Worm (Caenorhabditis elegans) whole organism, L1 larva: ENCODE measurements around the gene F28C6.9.

Experiments used
- C04F5.9 ChIP-seq: sonication (generic microtip); optimal IDR thresholded peaks from 2 replicates; lab custom pipeline; 2016; ENCODE audit warnings: missing genetic modification characterization, missing compliant biosample characterization
- C34B4.2 ChIP-seq: sonication (generic microtip); optimal IDR thresholded peaks from 2 replicates; lab custom pipeline; 2017; ENCODE audit warnings: mild to moderate bottlenecking, missing genetic modification characterization, missing compliant biosample characterization
- alr-1 ChIP-seq: fragments of 200-800 bp; sonication (Bioruptor generic); optimal IDR thresholded peaks from 2 replicates; lab custom pipeline; 2018; ENCODE audit warnings: borderline replicate concordance, mild to moderate bottlenecking, missing genetic modification characterization, missing compliant biosample characterization
- ama-1 ChIP-seq: fragments of 150-350 bp; optimal IDR thresholded peaks from 2 replicates; lab custom pipeline; 2014
- blmp-1 ChIP-seq: fragments of 150-350 bp; optimal IDR thresholded peaks from 2 replicates; lab custom pipeline; 2014; ENCODE audit warnings: missing biosample characterization, missing genetic modification characterization
- ceh-8 ChIP-seq: fragments of 200-800 bp; sonication (Bioruptor generic); optimal IDR thresholded peaks from 2 replicates; lab custom pipeline; 2018; ENCODE audit warnings: mild to moderate bottlenecking, missing genetic modification characterization, moderate library complexity, missing compliant biosample characterization
- ceh-88 ChIP-seq: fragments of 200-800 bp; sonication (Bioruptor generic); IDR thresholded peaks from 2 replicates; pipeline ENCODE4 v1.3.6; 2022; ENCODE audit warnings: missing genetic modification characterization, missing compliant biosample characterization
- ceh-90 ChIP-seq: sonication (generic microtip); optimal IDR thresholded peaks from 2 replicates; lab custom pipeline; 2016; ENCODE audit warnings: missing genetic modification characterization, missing compliant biosample characterization
- ces-1 ChIP-seq: fragments of 150-350 bp; optimal IDR thresholded peaks from 2 replicates; lab custom pipeline; 2014; ENCODE audit warnings: missing biosample characterization, missing genetic modification reagents, missing genetic modification characterization
- dpl-1 ChIP-seq, 3 experiments: fragments of 150-350 bp in 2 of 3; sonication (generic microtip) in 1 of 3; optimal IDR thresholded peaks; 2 replicates each; lab custom pipeline; 2014 to 2017; ENCODE audit warnings: missing biosample characterization in 3 of 3, missing genetic modification characterization in 3 of 3, missing genetic modification reagents in 3 of 3
- dsc-1 ChIP-seq: sonication (generic microtip); optimal IDR thresholded peaks from 2 replicates; lab custom pipeline; 2016; ENCODE audit warnings: mild to moderate bottlenecking, missing genetic modification characterization, missing compliant biosample characterization
- efl-1 ChIP-seq, 4 experiments: fragments of 150-350 bp; optimal IDR thresholded peaks in 3 of 4; peaks in 1 of 4; 1 replicate in 1 of 4; 2 replicates in 3 of 4; lab custom pipeline; 2014; ENCODE audit warnings: missing biosample characterization in 2 of 4, missing genetic modification characterization in 2 of 4, missing genetic modification reagents in 2 of 4
- efl-3 ChIP-seq: fragments of 200-800 bp; sonication (Bioruptor generic); optimal IDR thresholded peaks from 2 replicates; lab custom pipeline; 2018; ENCODE audit warnings: mild to moderate bottlenecking, missing genetic modification characterization, missing compliant biosample characterization
- elt-2 ChIP-seq: sonication (generic microtip); optimal IDR thresholded peaks from 2 replicates; lab custom pipeline; 2016; ENCODE audit warnings: missing genetic modification characterization, mild to moderate bottlenecking, inconsistent platforms, missing compliant biosample characterization, missing genetic modification reagents
- elt-3 ChIP-seq, 6 experiments: fragments of 150-350 bp in 1 of 6; sonication (generic microtip); optimal IDR thresholded peaks; 2 replicates each; lab custom pipeline; 2017 to 2018; ENCODE audit warnings: missing biosample characterization in 6 of 6, missing genetic modification characterization in 6 of 6, inconsistent platforms in 1 of 6
- fkh-10 ChIP-seq: sonication (generic microtip); optimal IDR thresholded peaks from 2 replicates; lab custom pipeline; 2017; ENCODE audit warnings: missing biosample characterization, missing genetic modification reagents, missing genetic modification characterization
- fkh-4 ChIP-seq: sonication (generic microtip); optimal IDR thresholded peaks from 2 replicates; lab custom pipeline; 2016; ENCODE audit warnings: missing compliant biosample characterization, missing genetic modification characterization, borderline replicate concordance
- fos-1 ChIP-seq: fragments of 150-350 bp; optimal IDR thresholded peaks from 2 replicates; lab custom pipeline; 2014; ENCODE audit warnings: missing biosample characterization, missing genetic modification characterization
- hlh-17 ChIP-seq: fragments of 200-800 bp; sonication (Bioruptor generic); optimal IDR thresholded peaks from 2 replicates; lab custom pipeline; 2018; ENCODE audit warnings: missing genetic modification characterization, mild to moderate bottlenecking, missing compliant biosample characterization, moderate library complexity, borderline replicate concordance
- jun-1 ChIP-seq: fragments of 150-350 bp; optimal IDR thresholded peaks from 2 replicates; lab custom pipeline; 2014; ENCODE audit warnings: missing biosample characterization, missing genetic modification reagents, missing genetic modification characterization
- lin-35 ChIP-seq, 2 experiments: fragments of 150-350 bp; optimal IDR thresholded peaks; 2 replicates each; lab custom pipeline; 2014; ENCODE audit warnings: missing biosample characterization in 2 of 2, missing genetic modification characterization in 2 of 2, missing genetic modification reagents in 2 of 2
- lin-39 ChIP-seq: fragments of 150-350 bp; optimal IDR thresholded peaks from 2 replicates; lab custom pipeline; 2014; ENCODE audit warnings: missing biosample characterization, missing genetic modification reagents, missing genetic modification characterization
- lsy-2 ChIP-seq, 2 experiments: fragments of 150-350 bp; optimal IDR thresholded peaks; 2 replicates each; lab custom pipeline; 2014; ENCODE audit warnings: missing biosample characterization in 2 of 2, missing genetic modification characterization in 2 of 2
- mdl-1 ChIP-seq, 2 experiments: fragments of 150-350 bp; optimal IDR thresholded peaks; 2 replicates each; lab custom pipeline; 2014 to 2017; ENCODE audit warnings: missing biosample characterization in 2 of 2, missing genetic modification characterization in 2 of 2, inconsistent platforms in 1 of 2
- nhr-11 ChIP-seq: fragments of 150-350 bp; optimal IDR thresholded peaks from 2 replicates; lab custom pipeline; 2014; ENCODE audit warnings: missing biosample characterization, missing genetic modification characterization
- nhr-12 ChIP-seq: sonication (generic microtip); optimal IDR thresholded peaks from 2 replicates; lab custom pipeline; 2017; ENCODE audit warnings: missing biosample characterization, missing genetic modification characterization
- nhr-47 ChIP-seq: sonication (generic microtip); optimal IDR thresholded peaks from 2 replicates; lab custom pipeline; 2016; ENCODE audit warnings: mild to moderate bottlenecking, missing genetic modification characterization, moderate library complexity, missing compliant biosample characterization
- nhr-77 ChIP-seq: fragments of 150-350 bp; optimal IDR thresholded peaks from 2 replicates; lab custom pipeline; 2014; ENCODE audit warnings: missing biosample characterization, missing genetic modification characterization
- nhr-84 ChIP-seq: sonication (generic microtip); optimal IDR thresholded peaks from 2 replicates; lab custom pipeline; 2017; ENCODE audit warnings: missing biosample characterization, missing genetic modification characterization
- nhr-90 ChIP-seq: sonication (generic microtip); optimal IDR thresholded peaks from 2 replicates; lab custom pipeline; 2016; ENCODE audit warnings: mild to moderate bottlenecking, missing genetic modification characterization, missing compliant biosample characterization; ENCODE audit not compliant: poor library complexity
- pag-3 ChIP-seq: sonication (generic microtip); optimal IDR thresholded peaks from 2 replicates; lab custom pipeline; 2017; ENCODE audit warnings: missing genetic modification characterization, mild to moderate bottlenecking, missing compliant biosample characterization, antibody characterized with exemption, borderline replicate concordance; ENCODE audit not compliant: insufficient read depth
- skn-1 ChIP-seq: fragments of 150-350 bp; optimal IDR thresholded peaks from 2 replicates; lab custom pipeline; 2014; ENCODE audit warnings: missing biosample characterization, missing genetic modification characterization
- snu-23 ChIP-seq: sonication (generic microtip); optimal IDR thresholded peaks from 2 replicates; lab custom pipeline; 2016; ENCODE audit warnings: missing genetic modification characterization, missing compliant biosample characterization
- sptf-1 ChIP-seq: fragments of 150-350 bp; optimal IDR thresholded peaks from 2 replicates; lab custom pipeline; 2014; ENCODE audit warnings: missing biosample characterization, missing genetic modification characterization
- sup-37 ChIP-seq: fragments of 200-800 bp; sonication (Bioruptor generic); optimal IDR thresholded peaks from 2 replicates; lab custom pipeline; 2018; ENCODE audit warnings: mild to moderate bottlenecking, missing genetic modification characterization, missing compliant biosample characterization
- unc-62 ChIP-seq: fragments of 150-350 bp; optimal IDR thresholded peaks from 2 replicates; lab custom pipeline; 2014; ENCODE audit warnings: missing biosample characterization, missing genetic modification reagents, missing genetic modification characterization
- unc-98 ChIP-seq: fragments of 200-800 bp; sonication (Bioruptor generic); IDR thresholded peaks from 2 replicates; pipeline ENCODE4 v1.3.6; 2022; ENCODE audit warnings: missing genetic modification characterization, missing compliant biosample characterization
- ztf-4 ChIP-seq: fragments of 150-350 bp; optimal IDR thresholded peaks from 2 replicates; lab custom pipeline; 2014; ENCODE audit warnings: missing biosample characterization, missing genetic modification characterization

The F28C6.9 gene

ce11 chrII:8623396-8623795 is 13.4 kb upstream of the F28C6.9 start, which contains the start of gene T22C8.4:
T22C8.4 (minus strand) TSS chrII:8623496.
- TF ChIP-seq nhr-90 (tag; lab: Kevin White, UChicago), result no peak
- TF ChIP-seq sptf-1, result no peak
- TF ChIP-seq fkh-10, result no peak
- TF ChIP-seq lsy-2 (tag; optimal IDR thresholded peaks at IDR 0.05; lab: Kevin White, UChicago), result no peak
- TF ChIP-seq hlh-17 (GFP tag; lab: Kevin White, UChicago), result no peak
- TF ChIP-seq unc-98 (GFP tag; lab: Robert Waterston, UW), result no peak
- TF ChIP-seq sup-37 (GFP tag; lab: Kevin White, UChicago), result no peak
- no peak for TF ChIP-seq nhr-11 (tag; lab: Kevin White, UChicago)
- no peak for TF ChIP-seq jun-1 (tag; lab: Kevin White, UChicago)
- TF ChIP-seq fkh-4 (tag; lab: Kevin White, UChicago), result no peak
- no peak for TF ChIP-seq ztf-4
- TF ChIP-seq ceh-8 (GFP tag; lab: Kevin White, UChicago), result no peak
- TF ChIP-seq nhr-47 (tag; lab: Kevin White, UChicago), result no peak
- TF ChIP-seq nhr-12, result no peak
- no peak for TF ChIP-seq skn-1 (tag; lab: Kevin White, UChicago)
- TF ChIP-seq ces-1 (GFP tag; lab: Kevin White, UChicago), result no peak
- no peak for TF ChIP-seq ceh-90 (tag; lab: Kevin White, UChicago)
- TF ChIP-seq C04F5.9 (tag; lab: Kevin White, UChicago), result no peak
- TF ChIP-seq alr-1 (tag; lab: Kevin White, UChicago), result no peak

- TF ChIP-seq unc-98 (GFP tag; lab: Robert Waterston, UW) (no peak), dpl-1 (GFP tag; optimal IDR thresholded peaks at IDR 0.05; lab: Kevin White, UChicago) (peak in 1 of 3 experiments; percentile 4)
Observed at ce11 chrII:8621883-8622282, 11.9 kb upstream of the F28C6.9 start, which contains the start of gene T22C8.3. T22C8.3 (minus strand) TSS chrII:8621983.

DNA sequence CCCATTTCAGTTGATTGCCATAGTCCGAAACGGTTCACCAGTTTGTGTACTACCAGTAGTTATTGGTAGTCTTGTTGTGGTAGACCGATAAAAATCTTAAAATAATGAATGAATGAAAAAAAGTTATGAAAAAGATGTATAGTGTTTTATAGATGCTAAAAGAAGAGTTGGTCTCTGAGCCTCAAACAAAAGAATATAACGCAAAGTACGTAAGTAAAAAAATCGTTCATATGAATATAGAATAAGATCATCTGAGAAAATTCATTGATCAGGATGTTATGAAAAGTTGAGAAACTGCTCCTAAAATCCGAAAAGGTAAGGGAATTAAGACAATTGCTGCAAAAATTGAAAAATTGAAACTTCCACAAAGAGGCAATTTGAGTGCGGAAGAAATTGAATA is 7.5 kb upstream of the F28C6.9 start, which contains the start of gene chhy-1:
TSS of gene chhy-1 (minus strand) at position 101 of the 400 bp plus-strand sequence.
- no peak for TF ChIP-seq ama-1 (lab: Kevin White, UChicago)
- no peak for TF ChIP-seq elt-2 (tag; lab: Kevin White, UChicago)
- TF ChIP-seq mdl-1 (tag; optimal IDR thresholded peaks at IDR 0.05; lab: Kevin White, UChicago), result no peak
- no peak for TF ChIP-seq snu-23 (GFP tag; lab: Kevin White, UChicago)
- no peak for TF ChIP-seq lin-39 (tag; lab: Kevin White, UChicago)
- TF ChIP-seq skn-1 (tag; lab: Kevin White, UChicago), result no peak
- no peak for TF ChIP-seq alr-1 (tag; lab: Kevin White, UChicago)
- no peak for TF ChIP-seq nhr-77 (tag; lab: Kevin White, UChicago)
- no peak for TF ChIP-seq fos-1 (tag; lab: Kevin White, UChicago)
- no peak for TF ChIP-seq C34B4.2 (tag; lab: Kevin White, UChicago)

DNA sequence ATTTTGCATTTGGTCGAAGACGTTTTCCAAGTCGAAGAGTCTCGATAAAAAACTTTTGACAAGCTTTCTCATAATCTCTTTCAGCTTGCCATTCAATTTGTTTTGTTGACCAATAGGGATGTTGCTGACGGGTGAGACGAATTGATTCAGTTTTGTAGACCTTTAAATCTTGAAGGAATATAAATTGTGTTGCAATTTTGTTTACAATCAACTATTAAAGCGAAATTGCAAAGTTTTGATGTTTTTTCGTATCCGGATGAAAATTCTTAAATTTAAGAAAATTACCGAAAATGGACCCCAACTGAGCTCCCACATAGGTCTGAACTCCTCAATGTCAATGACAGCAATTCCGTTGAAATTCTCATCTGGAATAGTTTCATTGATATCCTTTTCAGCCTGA is 6.2 kb upstream of the F28C6.9 start:
- TF ChIP-seq efl-1 (optimal IDR thresholded peaks at IDR 0.05; lab: Kevin White, UChicago) (no peak), efl-1 (GFP tag; optimal IDR thresholded peaks at IDR 0.05 in 1 of 2; lab: Kevin White, UChicago) (peak in 1 of 2 experiments; percentile 12), hlh-17 (GFP tag; lab: Kevin White, UChicago) (no peak)

DNA sequence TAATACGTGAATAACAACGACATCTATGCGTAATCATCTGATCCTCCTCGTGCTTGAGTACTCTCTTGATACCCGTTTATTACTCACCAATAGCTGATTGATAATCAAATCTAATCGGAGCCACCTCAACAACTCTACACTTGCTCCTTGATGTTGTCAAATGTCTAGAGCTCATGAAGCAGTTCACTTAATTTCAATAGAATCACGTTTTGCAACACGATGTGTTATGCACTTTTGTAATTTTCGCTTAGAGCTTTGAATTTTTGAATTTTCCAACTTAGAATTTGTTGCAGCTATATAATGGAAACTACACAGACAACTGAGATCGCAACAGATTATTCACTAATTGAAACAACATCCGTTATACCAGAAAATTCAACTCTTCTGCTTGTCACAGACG is 2.5 kb upstream of the F28C6.9 start, which contains the start of gene T22C8.1:
TSS of gene T22C8.1 (plus strand) at position 301 of the 400 bp plus-strand sequence.
- TF ChIP-seq ces-1 (GFP tag; lab: Kevin White, UChicago) (no peak), blmp-1 (tag; lab: Kevin White, UChicago) (no peak), elt-3 (tag; optimal IDR thresholded peaks at IDR 0.05; lab: Kevin White, UChicago) (no peak), lin-35 (GFP tag; optimal IDR thresholded peaks at IDR 0.05; lab: Kevin White, UChicago) (no peak), nhr-11 (tag; lab: Kevin White, UChicago) (no peak), ceh-88 (GFP tag; lab: Robert Waterston, UW) (no peak), unc-62 (GFP tag; lab: Kevin White, UChicago) (no peak), pag-3 (tag; lab: Kevin White, UChicago) (no peak), efl-1 (optimal IDR thresholded peaks at IDR 0.05; lab: Kevin White, UChicago) (no peak), efl-1 (GFP tag; optimal IDR thresholded peaks at IDR 0.05 in 1 of 2; lab: Kevin White, UChicago) (no peak), dsc-1 (tag; lab: Kevin White, UChicago) (no peak), efl-3 (GFP tag; lab: Kevin White, UChicago) (no peak), nhr-84 (tag; lab: Kevin White, UChicago) (no peak)
